Fruit fly (Drosophila melanogaster): ENCODE measurements around the gene CG31407.

CG31407 gene

dm6 chr3R:10048842-10049527 is 24.0 kb upstream of the CG31407 start, which contains the start of gene ohgt (continued):
- no peak for TF ChIP-seq fd3F (GFP tag; optimal IDR thresholded peaks at IDR 0.05)
- TF ChIP-seq CG12219 (GFP tag; optimal IDR thresholded peaks at IDR 0.05) = no peak
- no peak for TF ChIP-seq otp (GFP tag; IDR thresholded peaks at IDR 0.05)
- TF ChIP-seq HLH4C (GFP tag; IDR thresholded peaks at IDR 0.05; ENCODE audit: partially characterized antibody) = peak; percentile 55; the same call in 2 of the 3 replicates

- peak in 1 of 2 experiments; percentile 43 for TF ChIP-seq Trl (optimal IDR thresholded peaks at IDR 0.05)
- no peak for TF ChIP-seq Trl (GFP tag; optimal IDR thresholded peaks at IDR 0.05)
- no peak for TF ChIP-seq CG9817 (tag; optimal IDR thresholded peaks at IDR 0.05)
These were observed 23.7 kb upstream of the CG31407 start, which contains the start of gene CG12811 for dm6 chr3R:10048775-10048841. TSS of gene CG12811 (minus strand) at chr3R:10048797.

- TF ChIP-seq bowl (GFP tag; IDR thresholded peaks at IDR 0.05) = no peak
- TF ChIP-seq Ets97D (GFP tag; optimal IDR thresholded peaks at IDR 0.05) = no peak
- peak; percentile 15 for TF ChIP-seq caup (GFP tag; optimal IDR thresholded peaks at IDR 0.05; ENCODE audit: severe bottlenecking)
- peak; percentile 23 for TF ChIP-seq lilli (GFP tag; optimal IDR thresholded peaks at IDR 0.05)
- peak; percentile 12 for TF ChIP-seq CG10267 (tag; optimal IDR thresholded peaks at IDR 0.05)
- no peak for TF ChIP-seq CG8944 (GFP tag; optimal IDR thresholded peaks at IDR 0.05)
- TF ChIP-seq nmo (GFP tag; optimal IDR thresholded peaks at IDR 0.05) = peak; percentile 45
- TF ChIP-seq CG12219 (GFP tag; optimal IDR thresholded peaks at IDR 0.05) = peak; percentile 21
- no peak for TF ChIP-seq CHES-1-like (GFP tag; optimal IDR thresholded peaks at IDR 0.05)
- peak; percentile 3 for TF ChIP-seq CG16815 (GFP tag; optimal IDR thresholded peaks at IDR 0.05)
- peak; percentile 35 for TF ChIP-seq CG2120 (GFP tag; optimal IDR thresholded peaks at IDR 0.05)
- TF ChIP-seq grn (GFP tag; optimal IDR thresholded peaks at IDR 0.05) = peak; percentile 53
- TF ChIP-seq bsh (GFP tag; optimal IDR thresholded peaks at IDR 0.05) = peak in 1 of 2 experiments; percentile 28
- no peak for TF ChIP-seq toy (GFP tag; IDR thresholded peaks at IDR 0.05)
- TF ChIP-seq CG7839 (tag; optimal IDR thresholded peaks at IDR 0.05) = peak; percentile 65
- TF ChIP-seq Hmr (GFP tag; optimal IDR thresholded peaks at IDR 0.05) = peak; percentile 40
- TF ChIP-seq CG13287 (GFP tag; IDR thresholded peaks at IDR 0.05; ENCODE audit: partially characterized antibody) = no peak
- peak; percentile 48 for TF ChIP-seq CG10147 (GFP tag; optimal IDR thresholded peaks at IDR 0.05)
- no peak for TF ChIP-seq BEAF-32 (GFP tag; optimal IDR thresholded peaks at IDR 0.05)
- TF ChIP-seq cwo (GFP tag; optimal IDR thresholded peaks at IDR 0.05) = peak; percentile 16
- TF ChIP-seq Max (GFP tag; optimal IDR thresholded peaks at IDR 0.05) = peak; percentile 27
- no peak for TF ChIP-seq CG43689 (GFP tag; IDR thresholded peaks at IDR 0.05)
- TF ChIP-seq CG4730 (GFP tag; IDR thresholded peaks at IDR 0.05) = no peak
- peak; percentile 26 for TF ChIP-seq sisA (GFP tag; IDR thresholded peaks at IDR 0.05)
- 0 out of 2 replicates have a peak, but pooled peaks have one; percentile 27 for TF ChIP-seq esg (GFP tag; conservative IDR thresholded peaks at IDR 0.05)
- peak; percentile 67 for TF ChIP-seq Meics (GFP tag; optimal IDR thresholded peaks at IDR 0.05)
- TF ChIP-seq org-1 (GFP tag; optimal IDR thresholded peaks at IDR 0.05) = peak; percentile 36
- 0 out of 3 replicates have a peak, but pooled peaks have one; percentile 37 for TF ChIP-seq CG11093 (GFP tag; IDR thresholded peaks at IDR 0.05)
- TF ChIP-seq lola (GFP tag; optimal IDR thresholded peaks at IDR 0.05) = peak in 1 of 3 experiments; percentile 33
- TF ChIP-seq CG7556 (GFP tag; optimal IDR thresholded peaks at IDR 0.05) = peak; percentile 64
- peak; percentile 57 for TF ChIP-seq Ssrp (tag; optimal IDR thresholded peaks at IDR 0.05)
- peak; percentile 83 to 98 for TF ChIP-seq insv (GFP tag; optimal IDR thresholded peaks at IDR 0.05)
- no peak for TF ChIP-seq CG15073 (GFP tag; optimal IDR thresholded peaks at IDR 0.05)
- peak; percentile 2 for TF ChIP-seq tap (tag; optimal IDR thresholded peaks at IDR 0.05)
- peak; percentile 46 for TF ChIP-seq CG18599 (GFP tag; optimal IDR thresholded peaks at IDR 0.05)
- no peak for TF ChIP-seq CG6854 (GFP tag; optimal IDR thresholded peaks at IDR 0.05)
- TF ChIP-seq HHEX (GFP tag; optimal IDR thresholded peaks at IDR 0.05) = peak; percentile 38
- peak; percentile 13 for TF ChIP-seq Abd-B (GFP tag; optimal IDR thresholded peaks at IDR 0.05)
These were observed 23.3 kb upstream of the CG31407 start for dm6 chr3R:10048035-10048774.

Data from whole organism, embryonic.